Worm (Caenorhabditis elegans): Measurements from ENCODE around the gene H42K12.3.

ce11 chrX:1270598-1270997 is 40.6 kb upstream of the H42K12.3 start, which contains the start of gene C25G6.1:
- no peak for TF ChIP-seq lin-13 (GFP tag; optimal IDR thresholded peaks at IDR 0.05)
- TF ChIP-seq egl-27 (tag; optimal IDR thresholded peaks at IDR 0.05), result no peak
- no peak for TF ChIP-seq aly-2 (tag; optimal IDR thresholded peaks at IDR 0.05)
- TF ChIP-seq nhr-25 (tag; optimal IDR thresholded peaks at IDR 0.05), result no peak

All from whole organism, L2 larva.